Fruit fly (Drosophila melanogaster) Kc167 (cell line): ENCODE data around the gene Pex3.

Experiments
- Myc ChIP-seq: fragments of >200 bp; optimal IDR thresholded peaks from 2 replicates; lab custom pipeline; 2017; ENCODE audit warnings: missing external identifiers
- Sin3A ChIP-seq: fragments of >200 bp; optimal IDR thresholded peaks from 2 replicates; lab custom pipeline; 2018; ENCODE audit warnings: missing external identifiers
- h ChIP-seq: fragments of >200 bp; optimal IDR thresholded peaks from 3 replicates; lab custom pipeline; 2018; ENCODE audit warnings: missing external identifiers
- insv ChIP-seq: fragments of >200 bp; optimal IDR thresholded peaks from 3 replicates; lab custom pipeline; 2018; ENCODE audit warnings: missing external identifiers
- psq ChIP-seq: fragments of >200 bp; optimal IDR thresholded peaks from 2 replicates; lab custom pipeline; 2017; ENCODE audit warnings: missing external identifiers
- ttk ChIP-seq: sonication (Bioruptor generic); optimal IDR thresholded peaks from 2 replicates; lab custom pipeline; 2017; ENCODE audit warnings: missing external identifiers

Gene Pex3

DNA sequence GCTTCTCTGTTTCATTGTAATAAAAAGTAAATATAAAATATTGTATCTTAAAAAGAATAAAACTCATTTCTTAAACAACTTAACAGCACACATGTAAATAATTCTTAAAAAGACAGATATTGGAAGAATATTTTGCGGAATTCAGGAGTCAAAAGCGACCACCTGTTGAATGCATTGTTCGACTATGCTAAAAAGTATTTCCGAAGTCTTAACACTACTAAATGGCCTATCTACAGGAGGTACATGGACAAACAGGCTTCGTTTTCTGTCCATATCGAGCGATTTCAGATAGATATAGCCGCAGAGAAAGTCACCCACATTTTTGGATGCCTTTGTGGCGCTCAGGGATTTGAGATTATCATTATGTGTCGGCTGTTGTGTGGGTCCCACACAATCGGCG is 1.0 kb upstream of the Pex3 start:
- TF ChIP-seq ttk (lab: Kevin White, UChicago) (no peak), insv (no peak), psq (lab: Kevin White, UChicago) (no peak), Myc (lab: Kevin White, UChicago) (no peak), h (lab: Kevin White, UChicago) (no peak), Sin3A (no peak)

DNA sequence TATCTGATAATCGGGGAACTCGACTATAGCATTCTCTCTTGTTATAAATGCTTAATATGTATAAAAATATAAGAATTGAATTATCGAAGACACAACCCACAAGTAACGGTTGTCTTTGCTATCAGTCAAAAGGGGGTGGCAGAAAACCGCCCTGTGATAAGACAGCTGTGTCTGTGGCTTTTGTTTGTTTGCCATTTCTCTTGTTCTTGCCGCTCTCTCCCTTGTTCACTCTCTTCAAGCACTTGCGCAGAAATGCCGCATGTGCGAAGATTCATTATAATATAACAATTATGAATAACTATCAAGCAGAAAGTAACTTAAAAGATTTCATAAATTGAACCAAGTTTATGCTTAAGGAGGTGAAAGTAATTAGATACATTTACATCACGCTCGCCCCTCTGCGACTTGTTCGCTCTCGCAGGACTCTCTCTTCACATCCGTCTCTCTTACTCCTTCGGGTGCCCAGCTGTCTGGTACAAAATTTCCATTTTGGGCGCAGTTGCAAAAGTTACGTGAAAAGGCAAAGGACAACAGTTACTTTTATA is 2.6 kb downstream of the Pex3 start, which contains the start of gene FucTA:
Gene FucTA (plus strand): TSS at position 495 of the 545 bp plus-strand sequence.
- TF ChIP-seq Sin3A (no peak), psq (lab: Kevin White, UChicago) (no peak), ttk (lab: Kevin White, UChicago) (no peak), h (lab: Kevin White, UChicago) (no peak), insv (no peak)

DNA sequence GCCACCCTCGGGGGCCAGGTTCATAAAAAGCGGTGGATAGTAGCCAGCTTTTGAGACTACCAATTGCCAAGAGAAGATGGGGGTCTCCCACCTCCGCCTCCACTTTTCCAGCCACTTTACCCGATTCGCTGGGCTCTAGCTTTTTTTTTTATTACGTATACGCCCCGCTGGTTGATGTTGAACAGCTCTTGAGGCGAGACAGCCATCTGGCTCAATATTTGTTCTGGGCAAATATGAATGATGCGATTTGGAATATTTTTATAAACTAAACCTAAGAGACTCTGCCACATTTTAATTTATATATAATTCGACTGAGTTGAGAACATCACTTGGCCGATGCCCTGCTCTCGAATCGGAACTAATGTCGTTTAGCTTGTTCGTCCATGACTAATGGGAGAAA is 5.9 kb downstream of the Pex3 start:
- TF ChIP-seq h (lab: Kevin White, UChicago) (no peak), ttk (lab: Kevin White, UChicago) (no peak)

DNA sequence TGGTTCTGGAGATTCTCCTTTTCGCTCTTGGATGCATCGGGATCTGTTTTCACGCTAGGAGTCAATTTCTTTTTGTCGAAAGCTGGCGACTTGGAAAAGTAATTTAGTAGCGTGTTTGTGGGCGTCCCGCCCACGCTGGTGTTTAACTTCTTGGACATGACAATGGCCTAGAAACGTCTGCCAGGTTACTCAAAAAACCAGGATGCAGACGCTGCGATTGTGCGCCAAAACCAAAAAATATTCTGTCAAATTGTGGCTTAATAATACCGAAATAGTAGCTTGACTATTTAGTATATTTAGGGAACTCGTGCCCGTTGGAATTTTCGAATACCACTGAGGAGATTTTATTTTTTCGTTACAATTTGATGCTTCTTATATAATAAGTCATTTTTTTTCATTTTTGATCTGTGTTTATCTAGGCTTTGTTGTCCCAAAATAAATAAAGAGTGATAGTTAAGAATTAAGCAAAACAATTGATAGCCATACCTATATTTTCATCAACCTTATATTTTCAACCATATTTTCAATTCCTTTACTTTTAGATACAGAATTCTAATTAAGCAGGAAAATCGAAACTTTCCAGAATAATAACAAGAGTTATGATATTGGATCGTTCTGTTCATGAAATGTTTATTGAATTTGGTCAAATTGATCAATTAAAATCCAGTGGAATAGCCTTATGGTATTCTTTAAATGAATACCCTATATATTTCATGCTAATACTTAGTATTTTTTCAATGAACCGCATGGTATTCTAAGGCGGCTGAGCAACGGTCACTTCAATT is 14.4 kb downstream of the Pex3 start, which contains the start of the genes Msh6 and Prp31:
Gene Msh6 (minus strand): TSS at position 233 of the 785 bp plus-strand sequence.
Gene Prp31 (plus strand): TSS at position 771 of the 785 bp plus-strand sequence.
- TF ChIP-seq insv (no peak), psq (lab: Kevin White, UChicago) (no peak), ttk (lab: Kevin White, UChicago) (no peak), h (lab: Kevin White, UChicago) (no peak), Sin3A (no peak), Myc (lab: Kevin White, UChicago) (no peak)

DNA sequence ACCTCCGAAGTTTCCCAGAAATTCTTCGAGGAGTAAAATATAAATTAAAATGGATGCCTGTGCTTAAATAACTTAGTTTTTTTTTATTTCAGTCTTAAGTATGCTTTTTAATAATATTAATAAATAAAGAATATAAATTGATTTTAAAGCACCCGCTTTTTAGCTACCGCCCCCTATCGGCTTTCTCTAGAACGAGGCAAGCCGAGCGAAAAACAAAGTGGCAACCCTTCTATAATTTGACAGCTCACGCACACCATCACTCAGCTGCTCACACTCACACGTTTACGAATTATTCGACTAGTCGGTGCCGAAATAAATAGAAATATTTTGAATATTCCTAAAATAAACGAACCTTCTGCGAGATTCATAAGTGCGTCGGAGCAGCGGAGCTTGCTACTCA is 17.4 kb downstream of the Pex3 start, which contains the start of gene CG6878:
Gene CG6878 (plus strand): TSS at position 269 of the 400 bp plus-strand sequence.
- no peak for TF ChIP-seq Sin3A
- no peak for TF ChIP-seq ttk (lab: Kevin White, UChicago)
- TF ChIP-seq Myc (lab: Kevin White, UChicago), result no peak
- no peak for TF ChIP-seq insv
- TF ChIP-seq h (lab: Kevin White, UChicago), result no peak
- TF ChIP-seq psq (lab: Kevin White, UChicago), result no peak

DNA sequence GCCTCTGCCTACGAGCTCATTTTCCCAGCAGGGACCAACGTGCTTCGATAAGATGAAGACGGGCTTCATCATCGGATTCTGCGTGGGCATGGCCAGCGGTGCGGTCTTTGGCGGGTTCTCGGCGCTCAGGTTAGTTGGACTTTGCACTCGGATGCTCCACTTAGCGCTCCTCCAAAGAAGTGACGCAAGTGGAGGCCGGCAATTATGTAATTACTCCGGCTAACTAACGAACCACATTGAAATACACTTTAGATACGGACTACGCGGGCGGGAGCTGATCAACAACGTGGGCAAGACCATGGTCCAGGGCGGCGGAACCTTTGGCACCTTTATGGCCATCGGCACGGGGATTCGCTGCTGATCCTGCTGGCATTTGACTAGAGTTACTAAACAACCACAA is 17.9 kb downstream of the Pex3 start:
- no peak for TF ChIP-seq Sin3A
- TF ChIP-seq insv, result no peak

DNA sequence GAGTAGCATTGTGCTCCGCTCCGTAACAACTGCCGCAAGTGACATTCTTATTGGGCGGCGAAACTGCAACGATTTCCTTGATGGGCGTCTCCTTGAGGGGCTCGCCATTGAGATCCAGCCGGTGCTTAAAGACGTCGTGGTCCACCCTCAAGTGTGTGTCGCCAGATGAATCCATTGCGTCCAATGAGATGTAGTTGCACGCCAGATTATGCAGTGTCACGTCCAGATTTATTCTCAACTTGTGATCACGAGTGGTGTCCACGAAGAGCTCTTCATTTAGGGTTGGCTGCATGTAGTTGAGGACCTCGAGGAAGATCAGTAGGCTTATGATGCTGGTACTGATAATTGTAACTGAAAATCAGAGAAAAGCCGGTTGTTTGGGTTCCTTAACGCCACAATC is 18.8 kb downstream of the Pex3 start:
- TF ChIP-seq Sin3A, result no peak
- no peak for TF ChIP-seq insv
- TF ChIP-seq h (lab: Kevin White, UChicago), result no peak
- no peak for TF ChIP-seq psq (lab: Kevin White, UChicago)
- TF ChIP-seq ttk (lab: Kevin White, UChicago), result no peak
- no peak for TF ChIP-seq Myc (lab: Kevin White, UChicago)

DNA sequence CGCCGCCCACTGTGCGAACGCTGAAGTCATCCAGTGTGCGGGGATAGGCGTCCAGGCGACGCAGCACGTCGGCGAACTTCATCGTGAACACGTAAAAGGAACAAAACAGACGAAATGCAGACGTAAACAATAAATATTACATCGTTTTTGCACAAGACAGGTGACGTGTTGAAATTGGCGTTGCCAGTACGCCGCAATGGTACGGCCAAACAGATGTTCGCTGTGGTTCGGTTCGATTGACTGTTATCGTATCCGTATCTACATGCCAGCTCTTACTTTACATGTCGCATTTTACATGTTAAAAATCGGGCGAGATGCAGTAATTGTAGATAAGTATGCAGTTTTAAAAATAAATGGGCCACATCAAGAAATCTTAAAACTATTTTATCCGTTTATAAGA is 19.3 kb downstream of the Pex3 start, which contains the start of gene CG7011:
Gene CG7011 (minus strand): TSS at position 215 of the 400 bp plus-strand sequence.
- TF ChIP-seq ttk (lab: Kevin White, UChicago) (no peak), h (lab: Kevin White, UChicago) (no peak), insv (no peak), psq (lab: Kevin White, UChicago) (no peak), Sin3A (no peak), Myc (lab: Kevin White, UChicago) (no peak)

DNA sequence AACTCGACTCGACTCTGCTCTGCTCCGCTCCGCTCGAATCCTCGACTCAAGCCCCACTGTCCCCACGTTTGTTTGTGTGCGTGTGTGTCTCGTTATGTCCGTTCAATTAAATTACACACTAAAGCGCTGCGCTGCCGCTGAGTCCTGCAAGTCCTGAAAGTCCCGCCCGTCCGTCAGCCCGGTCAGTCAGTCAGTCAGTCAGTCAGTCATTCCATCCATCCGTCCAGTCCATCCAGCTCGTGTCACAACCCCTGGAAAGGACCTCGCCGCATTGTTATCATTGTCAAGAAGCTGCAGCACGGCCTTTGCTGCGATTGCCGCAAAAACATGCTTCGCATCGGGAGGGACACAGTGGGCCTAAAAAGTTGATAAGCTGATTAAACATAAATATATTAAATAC is 24.9 kb downstream of the Pex3 start:
- TF ChIP-seq Sin3A (no peak), h (lab: Kevin White, UChicago) (no peak), psq (lab: Kevin White, UChicago) (no peak), insv (no peak), Myc (lab: Kevin White, UChicago) (no peak), ttk (lab: Kevin White, UChicago) (no peak)

DNA sequence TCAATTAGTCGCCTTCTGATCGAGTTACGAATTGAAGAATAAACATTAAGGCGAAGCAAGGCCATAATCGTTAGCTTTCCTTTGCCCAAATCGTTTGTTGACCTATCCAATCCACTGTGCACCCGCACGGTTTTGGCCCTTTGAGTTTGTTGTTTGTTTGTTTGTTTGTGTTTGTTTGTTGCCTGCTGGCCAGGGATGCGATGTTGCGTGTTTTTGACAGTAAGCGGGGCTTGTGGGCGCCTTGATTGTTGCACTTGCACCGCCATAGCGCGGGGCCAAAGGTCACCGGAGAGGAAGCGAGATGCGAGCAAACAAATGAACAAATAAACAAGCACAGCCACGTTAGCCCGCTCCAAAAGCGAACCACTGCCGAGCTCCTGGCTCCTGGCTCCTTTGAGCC is 25.6 kb downstream of the Pex3 start:
- no peak for TF ChIP-seq Sin3A
- no peak for TF ChIP-seq Myc (lab: Kevin White, UChicago)
- TF ChIP-seq psq (lab: Kevin White, UChicago), result no peak
- no peak for TF ChIP-seq h (lab: Kevin White, UChicago)
- TF ChIP-seq ttk (lab: Kevin White, UChicago), result no peak
- TF ChIP-seq insv, result no peak

DNA sequence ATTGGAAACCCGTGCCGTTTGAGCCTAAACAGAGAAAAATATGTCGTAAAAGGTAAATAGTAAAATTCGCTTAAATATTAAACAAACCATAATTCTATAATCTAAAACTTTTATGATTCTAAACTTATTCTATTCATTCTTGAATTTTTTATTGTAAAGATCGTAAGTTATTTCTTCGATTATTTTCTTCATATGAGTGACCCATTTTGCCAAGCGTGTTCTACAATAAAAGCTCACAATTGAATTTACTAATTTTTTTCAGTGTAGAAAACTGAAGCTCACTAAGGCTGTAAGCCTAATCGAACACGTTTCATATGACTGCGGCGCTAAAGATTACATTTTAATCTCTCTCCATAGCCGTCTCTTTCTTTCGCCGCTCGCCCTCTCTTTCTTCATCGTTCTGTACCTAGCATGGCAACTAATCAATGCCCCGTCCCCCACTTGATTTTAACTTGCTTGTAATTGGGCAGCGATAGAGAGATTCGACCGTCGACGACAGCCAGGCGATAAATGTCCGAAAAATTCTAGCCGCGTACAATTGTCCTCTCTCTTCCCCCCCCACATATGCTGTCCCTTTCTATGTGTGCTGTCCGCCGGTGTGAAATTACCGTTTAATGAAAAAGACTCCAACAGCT is 27.7 kb downstream of the Pex3 start:
- TF ChIP-seq h (lab: Kevin White, UChicago) (no peak), ttk (lab: Kevin White, UChicago) (no peak), insv (no peak), psq (lab: Kevin White, UChicago) (no peak), Myc (lab: Kevin White, UChicago) (no peak), Sin3A (no peak)

DNA sequence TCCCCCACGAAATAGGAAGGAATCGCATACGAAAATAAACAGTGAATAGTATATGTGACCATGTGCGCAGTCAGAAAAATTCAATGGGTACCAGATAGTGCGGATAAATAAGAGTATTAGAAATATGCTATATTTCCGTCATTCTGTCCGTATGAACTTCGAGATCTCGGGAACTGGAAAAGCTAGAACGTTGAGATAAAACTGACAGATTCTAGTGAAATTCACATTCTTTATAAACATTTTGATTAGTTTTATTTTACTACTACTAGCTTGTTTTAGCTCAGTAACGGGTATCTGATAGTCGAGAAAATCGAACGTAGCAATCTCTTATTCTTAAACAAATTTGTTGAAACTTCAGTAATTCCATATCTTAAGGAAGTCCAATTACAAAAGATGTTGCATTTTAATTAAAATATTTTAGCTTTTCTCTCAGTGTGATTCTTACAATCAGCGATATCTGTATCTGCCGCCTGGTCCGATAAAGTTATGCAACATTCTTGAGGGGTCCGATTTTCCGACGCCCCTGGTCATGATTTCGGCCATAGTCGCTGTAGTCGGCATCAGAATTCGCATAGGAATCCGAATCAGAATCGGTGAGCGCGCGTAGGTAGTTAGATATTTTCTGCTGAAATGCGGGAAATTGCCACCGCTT is 28.4 kb downstream of the Pex3 start:
- TF ChIP-seq psq (lab: Kevin White, UChicago), result no peak
- no peak for TF ChIP-seq h (lab: Kevin White, UChicago)
- no peak for TF ChIP-seq insv
- no peak for TF ChIP-seq Sin3A
- TF ChIP-seq Myc (lab: Kevin White, UChicago), result no peak
- no peak for TF ChIP-seq ttk (lab: Kevin White, UChicago)
